Worm (Caenorhabditis elegans) whole organism, late embryonic: ENCODE results near the gene pnp-1.

Source experiments
- C08G9.2 ChIP-seq: sonication (generic microtip); optimal IDR thresholded peaks from 2 replicates; lab custom pipeline; 2016; ENCODE audit warnings: mild to moderate bottlenecking, missing genetic modification characterization, moderate library complexity, missing compliant biosample characterization
- K02D7.2 ChIP-seq: sonication (generic microtip); optimal IDR thresholded peaks from 2 replicates; lab custom pipeline; 2017; ENCODE audit warnings: mild to moderate bottlenecking, missing genetic modification characterization, missing compliant biosample characterization
- K09A11.1 ChIP-seq: sonication (generic microtip); optimal IDR thresholded peaks from 2 replicates; lab custom pipeline; 2017; ENCODE audit warnings: antibody characterized with exemption, mild to moderate bottlenecking, missing genetic modification characterization, missing compliant biosample characterization; ENCODE audit not compliant: insufficient read depth
- T23F11.4 ChIP-seq: fragments of 200-800 bp; sonication (Bioruptor generic); optimal IDR thresholded peaks from 2 replicates; lab custom pipeline; 2018; ENCODE audit warnings: mild to moderate bottlenecking, missing genetic modification characterization, missing compliant biosample characterization
- Y22D7AL.16 ChIP-seq: sonication (generic microtip); optimal IDR thresholded peaks from 2 replicates; lab custom pipeline; 2016; ENCODE audit warnings: missing genetic modification characterization, missing compliant biosample characterization
- ama-1 ChIP-seq: fragments of 150-350 bp; optimal IDR thresholded peaks from 2 replicates; lab custom pipeline; 2014
- ceh-14 ChIP-seq: sonication (generic microtip); optimal IDR thresholded peaks from 2 replicates; lab custom pipeline; 2016; ENCODE audit warnings: missing genotype, missing genetic modification characterization, missing compliant biosample characterization
- ceh-22 ChIP-seq: sonication (generic microtip); optimal IDR thresholded peaks from 2 replicates; lab custom pipeline; 2017; ENCODE audit warnings: missing biosample characterization, missing genetic modification characterization
- ceh-24 ChIP-seq: sonication (generic microtip); optimal IDR thresholded peaks from 2 replicates; lab custom pipeline; 2016; ENCODE audit warnings: mild to moderate bottlenecking, missing genetic modification characterization, missing compliant biosample characterization
- ceh-34 ChIP-seq: sonication (generic microtip); optimal IDR thresholded peaks from 2 replicates; lab custom pipeline; 2016; ENCODE audit warnings: mild to moderate bottlenecking, missing genetic modification characterization, missing compliant biosample characterization
- ceh-45 ChIP-seq: fragments of 200-800 bp; sonication (Bioruptor generic); IDR thresholded peaks from 2 replicates; pipeline ENCODE4 v1.3.6; 2022; ENCODE audit warnings: missing genetic modification reagents, missing genetic modification characterization, missing compliant biosample characterization
- dve-1 ChIP-seq: sonication (generic microtip); optimal IDR thresholded peaks from 2 replicates; lab custom pipeline; 2017; ENCODE audit warnings: antibody characterized with exemption, mild to moderate bottlenecking, missing genetic modification characterization, missing compliant biosample characterization
- elt-2 ChIP-seq: sonication (generic microtip); optimal IDR thresholded peaks from 2 replicates; lab custom pipeline; 2016; ENCODE audit warnings: missing genetic modification reagents, missing genetic modification characterization, missing compliant biosample characterization
- eyg-1 ChIP-seq: sonication (generic microtip); optimal IDR thresholded peaks from 2 replicates; lab custom pipeline; 2016; ENCODE audit warnings: missing genotype, missing genetic modification characterization, missing compliant biosample characterization
- fkh-10 ChIP-seq: fragments of 150-350 bp; optimal IDR thresholded peaks from 2 replicates; lab custom pipeline; 2014; ENCODE audit warnings: missing biosample characterization, missing genetic modification reagents, missing genetic modification characterization
- hlh-13 ChIP-seq: fragments of 200-800 bp; sonication (Bioruptor generic); optimal IDR thresholded peaks from 2 replicates; lab custom pipeline; 2018; ENCODE audit warnings: mild to moderate bottlenecking, missing genetic modification characterization, missing compliant biosample characterization
- hlh-15 ChIP-seq: sonication (generic microtip); optimal IDR thresholded peaks from 2 replicates; lab custom pipeline; 2016; ENCODE audit warnings: missing genetic modification characterization, missing compliant biosample characterization
- hlh-30 ChIP-seq: sonication (generic microtip); optimal IDR thresholded peaks from 2 replicates; lab custom pipeline; 2017; ENCODE audit warnings: antibody characterized with exemption, missing genetic modification characterization, missing compliant biosample characterization; ENCODE audit not compliant: insufficient read depth
- hlh-6 ChIP-seq: sonication (generic microtip); optimal IDR thresholded peaks from 2 replicates; lab custom pipeline; 2016; ENCODE audit warnings: missing genotype, missing genetic modification characterization, missing compliant biosample characterization
- hlh-8 ChIP-seq: sonication (generic microtip); optimal IDR thresholded peaks from 2 replicates; lab custom pipeline; 2016; ENCODE audit warnings: missing genotype, missing genetic modification characterization, missing compliant biosample characterization
- nfya-1 ChIP-seq: sonication (generic microtip); optimal IDR thresholded peaks from 2 replicates; lab custom pipeline; 2017; ENCODE audit warnings: missing genetic modification characterization, mild to moderate bottlenecking, missing compliant biosample characterization, antibody characterized with exemption, moderate library complexity
- nhr-11 ChIP-seq: fragments of 150-350 bp; optimal IDR thresholded peaks from 2 replicates; lab custom pipeline; 2014; ENCODE audit warnings: missing biosample characterization, missing genetic modification characterization
- nhr-232 ChIP-seq: sonication (generic microtip); optimal IDR thresholded peaks from 2 replicates; lab custom pipeline; 2016; ENCODE audit warnings: missing genetic modification characterization, missing compliant biosample characterization
- npax-4 ChIP-seq: sonication (generic microtip); optimal IDR thresholded peaks from 2 replicates; lab custom pipeline; 2016; ENCODE audit warnings: missing genetic modification characterization, missing compliant biosample characterization
- odd-2 ChIP-seq: sonication (generic microtip); optimal IDR thresholded peaks from 2 replicates; lab custom pipeline; 2017; ENCODE audit warnings: antibody characterized with exemption, mild to moderate bottlenecking, missing genetic modification characterization, missing compliant biosample characterization
- pag-3 ChIP-seq: sonication (generic microtip); optimal IDR thresholded peaks from 2 replicates; lab custom pipeline; 2016; ENCODE audit warnings: missing compliant biosample characterization, missing genetic modification characterization, borderline replicate concordance
- pat-9 ChIP-seq: fragments of 200-800 bp; sonication (Bioruptor generic); optimal IDR thresholded peaks from 2 replicates; lab custom pipeline; 2018; ENCODE audit warnings: mild to moderate bottlenecking, missing genetic modification characterization, moderate library complexity, missing compliant biosample characterization
- pha-2 ChIP-seq: sonication (generic microtip); optimal IDR thresholded peaks from 2 replicates; lab custom pipeline; 2017; ENCODE audit warnings: mild to moderate bottlenecking, missing genetic modification characterization, missing compliant biosample characterization
- pha-4 ChIP-seq: fragments of 150-350 bp; optimal IDR thresholded peaks from 2 replicates; lab custom pipeline; 2018; ENCODE audit warnings: missing biosample characterization, missing genetic modification reagents, missing genetic modification characterization
- pqm-1 ChIP-seq: sonication (generic microtip); optimal IDR thresholded peaks from 2 replicates; lab custom pipeline; 2016; ENCODE audit warnings: missing genetic modification characterization, missing compliant biosample characterization
- ref-2 ChIP-seq: sonication (generic microtip); optimal IDR thresholded peaks from 2 replicates; lab custom pipeline; 2016; ENCODE audit warnings: missing genetic modification characterization, missing compliant biosample characterization
- rnt-1 ChIP-seq: sonication (generic microtip); optimal IDR thresholded peaks from 2 replicates; lab custom pipeline; 2016; ENCODE audit warnings: missing genetic modification characterization, missing compliant biosample characterization
- sox-2 ChIP-seq: fragments of 200-800 bp; sonication (Bioruptor generic); IDR thresholded peaks from 2 replicates; pipeline ENCODE4 v1.3.6; 2022; ENCODE audit warnings: missing genetic modification reagents, missing genetic modification characterization, missing compliant biosample characterization
- syd-9 ChIP-seq: sonication (generic microtip); optimal IDR thresholded peaks from 2 replicates; lab custom pipeline; 2016; ENCODE audit warnings: mild to moderate bottlenecking, missing genetic modification characterization, moderate library complexity, missing compliant biosample characterization
- unc-86 ChIP-seq: sonication (generic microtip); optimal IDR thresholded peaks from 2 replicates; lab custom pipeline; 2016; ENCODE audit warnings: missing genetic modification characterization, missing compliant biosample characterization
- zip-5 ChIP-seq: sonication (generic microtip); optimal IDR thresholded peaks from 2 replicates; lab custom pipeline; 2016; ENCODE audit warnings: missing genetic modification characterization, missing compliant biosample characterization

The pnp-1 gene

DNA sequence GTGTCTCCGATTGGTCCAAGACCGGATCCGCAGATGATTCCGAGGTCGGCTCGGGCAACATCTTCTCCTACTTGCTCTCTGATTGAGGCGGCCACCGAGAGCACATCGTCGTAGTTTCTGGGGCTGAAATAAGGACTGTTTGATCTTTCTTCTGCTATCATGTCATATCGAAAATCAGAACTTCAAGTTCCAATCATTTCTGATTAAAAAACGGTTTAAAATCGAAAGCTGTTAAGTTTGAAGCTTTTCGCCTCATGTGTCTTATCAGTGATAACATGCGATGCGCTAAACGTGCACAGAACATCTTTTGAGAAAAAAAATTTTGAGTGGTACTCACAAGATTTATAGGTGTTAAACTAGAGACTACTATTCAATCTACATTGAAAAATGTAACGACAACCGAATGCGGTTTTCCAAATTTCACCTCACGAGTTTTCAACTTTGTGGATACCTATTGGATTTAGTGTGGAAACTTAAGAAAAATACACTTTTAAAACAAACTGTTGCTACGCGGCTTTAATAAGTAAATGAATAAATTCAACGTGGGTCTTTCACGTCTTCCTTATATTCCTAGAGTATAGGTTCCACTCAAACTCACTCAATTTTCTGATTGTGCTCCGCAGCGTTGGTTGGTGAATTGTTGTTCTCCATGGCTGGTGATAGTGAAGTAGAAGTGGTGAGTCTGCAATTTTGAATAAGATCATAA is 4.0 kb downstream of the pnp-1 start:
- no peak for TF ChIP-seq ceh-24
- TF ChIP-seq hlh-8 (tag; lab: Kevin White, UChicago) = no peak
- TF ChIP-seq pha-2 (tag; lab: Kevin White, UChicago) = no peak
- TF ChIP-seq dve-1 (tag; lab: Kevin White, UChicago) = no peak
- TF ChIP-seq unc-86 = no peak
- TF ChIP-seq C08G9.2 (tag; lab: Kevin White, UChicago) = no peak
- TF ChIP-seq ceh-34 (tag; lab: Kevin White, UChicago) = no peak
- TF ChIP-seq hlh-30 = no peak
- no peak for TF ChIP-seq odd-2 (tag; lab: Kevin White, UChicago)
- no peak for TF ChIP-seq hlh-6 (tag; lab: Kevin White, UChicago)
- TF ChIP-seq T23F11.4 = no peak
- no peak for TF ChIP-seq hlh-15
- no peak for TF ChIP-seq fkh-10
- TF ChIP-seq nhr-11 (tag; lab: Kevin White, UChicago) = no peak
- TF ChIP-seq hlh-13 (GFP tag; lab: Kevin White, UChicago) = no peak
- no peak for TF ChIP-seq Y22D7AL.16 (tag; lab: Kevin White, UChicago)
- no peak for TF ChIP-seq syd-9
- no peak for TF ChIP-seq ref-2
- TF ChIP-seq K02D7.2 (tag; lab: Kevin White, UChicago) = no peak
- TF ChIP-seq zip-5 = no peak

- no peak for TF ChIP-seq nhr-232 (tag; lab: Kevin White, UChicago)
- no peak for TF ChIP-seq ceh-22 (tag; lab: Kevin White, UChicago)
- no peak for TF ChIP-seq pag-3 (tag; lab: Kevin White, UChicago)
Observed at ce11 chrIV:293163-293755, 4.8 kb downstream of the pnp-1 start.

DNA sequence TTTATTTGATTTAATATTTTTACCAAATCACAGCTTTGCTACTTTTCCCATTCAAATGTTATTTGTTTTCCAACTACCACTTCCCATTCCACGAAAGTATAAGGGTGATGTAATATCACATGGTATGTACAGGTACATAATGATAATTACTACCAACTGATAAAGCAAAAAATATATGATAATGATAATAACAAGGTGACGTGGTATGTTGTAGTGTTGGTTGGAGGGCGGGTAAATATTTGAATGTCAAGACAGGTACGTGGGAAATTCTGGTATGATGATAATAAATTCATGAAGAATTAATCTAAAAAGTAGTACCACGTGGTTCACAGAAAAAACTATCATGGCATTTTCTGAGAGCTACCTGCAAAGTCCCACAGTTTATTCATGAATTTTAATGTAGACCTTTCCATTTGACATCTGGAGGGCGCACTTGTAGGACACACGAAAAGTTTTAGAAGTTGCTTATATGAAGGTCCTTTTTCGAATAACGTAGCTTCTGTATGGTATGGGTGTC is 6.2 kb downstream of the pnp-1 start:
- TF ChIP-seq pqm-1 (tag; lab: Kevin White, UChicago) (peak; percentile 18), elt-2 (tag; lab: Kevin White, UChicago) (peak; percentile 95), pha-4 (tag; lab: Kevin White, UChicago) (no peak)

DNA sequence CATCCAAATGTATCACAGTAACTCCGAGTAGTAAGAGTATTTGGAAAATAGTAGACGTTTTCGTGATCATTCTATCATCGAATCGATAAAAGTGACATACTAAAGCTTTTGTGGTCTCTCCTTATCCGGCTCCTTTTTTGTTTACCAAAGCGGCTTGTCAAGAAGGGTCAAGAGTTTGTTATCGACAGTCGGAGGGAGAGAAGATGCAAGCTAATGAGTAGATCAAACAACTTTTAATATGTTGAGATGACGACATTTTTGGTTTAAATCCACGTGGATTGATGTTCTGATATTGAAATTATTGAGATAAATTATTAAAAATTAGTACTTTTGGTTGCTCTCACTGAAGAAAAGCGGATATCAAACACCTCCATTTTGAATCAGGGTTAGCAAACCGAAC is 6.7 kb downstream of the pnp-1 start, which contains the start of gene T21D12.7:
TSS of gene T21D12.7 (minus strand) at position 101 of the 400 bp plus-strand sequence.
- no peak for TF ChIP-seq unc-86
- no peak for TF ChIP-seq sox-2 (GFP tag; lab: Robert Waterston, UW)
- no peak for TF ChIP-seq npax-4 (tag; lab: Kevin White, UChicago)
- no peak for TF ChIP-seq ceh-14 (tag; lab: Kevin White, UChicago)
- TF ChIP-seq pat-9 (tag; lab: Kevin White, UChicago) = no peak
- TF ChIP-seq ceh-22 (tag; lab: Kevin White, UChicago) = no peak
- no peak for TF ChIP-seq ceh-34 (tag; lab: Kevin White, UChicago)
- TF ChIP-seq pqm-1 (tag; lab: Kevin White, UChicago) = no peak
- TF ChIP-seq ceh-45 (GFP tag; lab: Robert Waterston, UW) = no peak
- TF ChIP-seq C08G9.2 (tag; lab: Kevin White, UChicago) = no peak
- no peak for TF ChIP-seq nfya-1 (tag; lab: Kevin White, UChicago)
- no peak for TF ChIP-seq ama-1 (lab: Kevin White, UChicago)
- no peak for TF ChIP-seq nhr-11 (tag; lab: Kevin White, UChicago)
- no peak for TF ChIP-seq rnt-1 (tag; lab: Kevin White, UChicago)
- no peak for TF ChIP-seq eyg-1 (tag; lab: Kevin White, UChicago)
- no peak for TF ChIP-seq K09A11.1
- TF ChIP-seq hlh-30 = no peak
